Worm (Caenorhabditis elegans) whole organism, early embryonic: ENCODE data around the gene cht-2.

Experiments used
- F13C5.2 ChIP-seq: sonication (generic microtip); optimal IDR thresholded peaks from 2 replicates; lab custom pipeline; 2017; ENCODE audit warnings: mild to moderate bottlenecking, missing genetic modification characterization, inconsistent platforms, missing compliant biosample characterization
- ama-1 ChIP-seq: fragments of 150-350 bp; optimal IDR thresholded peaks from 2 replicates; lab custom pipeline; 2014
- ceh-13 ChIP-seq: fragments of 200-800 bp; sonication (Bioruptor generic); optimal IDR thresholded peaks from 2 replicates; lab custom pipeline; 2018; ENCODE audit warnings: mild to moderate bottlenecking, missing genetic modification characterization, missing compliant biosample characterization
- ceh-36 ChIP-seq: sonication (generic microtip); optimal IDR thresholded peaks from 2 replicates; lab custom pipeline; 2016; ENCODE audit warnings: missing genetic modification characterization, inconsistent platforms, missing compliant biosample characterization
- hmbx-1 ChIP-seq: sonication (generic microtip); optimal IDR thresholded peaks from 2 replicates; lab custom pipeline; 2016; ENCODE audit warnings: mild to moderate bottlenecking, missing genetic modification characterization, missing compliant biosample characterization
- pes-1 ChIP-seq: fragments of 200-800 bp; sonication (Bioruptor generic); IDR thresholded peaks from 2 replicates; pipeline ENCODE4 v1.3.6; 2022; ENCODE audit warnings: missing genetic modification reagents, missing genetic modification characterization, missing compliant biosample characterization
- sea-1 ChIP-seq: fragments of 200-800 bp; sonication (Bioruptor generic); conservative IDR thresholded peaks from 2 replicates; pipeline ENCODE4 v1.3.6; 2022; ENCODE audit warnings: missing genetic modification characterization, missing compliant biosample characterization
- tra-4 ChIP-seq: sonication (generic microtip); optimal IDR thresholded peaks from 2 replicates; lab custom pipeline; 2017; ENCODE audit warnings: missing genetic modification characterization, missing compliant biosample characterization

DNA sequence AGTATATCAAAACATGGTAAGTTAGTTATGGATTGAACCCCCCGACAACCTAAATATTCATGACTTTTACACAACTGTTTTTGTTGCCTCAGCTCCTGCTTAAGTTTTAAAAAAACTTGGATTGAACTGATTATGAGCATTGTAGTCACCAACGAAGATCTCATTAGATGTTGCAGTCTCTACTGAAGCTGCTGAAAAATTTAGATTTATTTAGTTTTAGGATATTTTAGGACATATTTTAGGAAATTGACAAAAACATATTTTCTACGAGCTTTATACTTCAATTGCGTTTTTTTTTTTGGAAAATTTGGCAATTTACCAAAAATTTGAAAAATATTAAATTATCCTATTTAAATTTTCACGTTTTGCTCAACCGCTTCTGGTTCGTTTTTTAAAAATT lies 41.3 kb downstream of the cht-2 start, which contains the start of gene F54C9.14:
- TF ChIP-seq ceh-13 (GFP tag; lab: Kevin White, UChicago) (no peak), ama-1 (lab: Kevin White, UChicago) (no peak), tra-4 (tag; lab: Kevin White, UChicago) (no peak), hmbx-1 (tag; lab: Kevin White, UChicago) (no peak), ceh-36 (tag; lab: Kevin White, UChicago) (no peak), sea-1 (GFP tag; lab: Robert Waterston, UW) (no peak), pes-1 (GFP tag; lab: Robert Waterston, UW) (no peak), F13C5.2 (tag; lab: Kevin White, UChicago) (no peak)
